Worm (Caenorhabditis elegans) whole organism, early embryonic: ENCODE results near the gene F42A9.8.

Experiments used
- B0310.2 ChIP-seq: sonication (generic microtip); optimal IDR thresholded peaks from 2 replicates; lab custom pipeline; 2016; ENCODE audit warnings: mild to moderate bottlenecking, missing genetic modification characterization, missing compliant biosample characterization
- F13C5.2 ChIP-seq: sonication (generic microtip); optimal IDR thresholded peaks from 2 replicates; lab custom pipeline; 2017; ENCODE audit warnings: mild to moderate bottlenecking, missing genetic modification characterization, inconsistent platforms, missing compliant biosample characterization
- aly-1 ChIP-seq: sonication (generic microtip); optimal IDR thresholded peaks from 2 replicates; lab custom pipeline; 2016; ENCODE audit warnings: missing genetic modification characterization, missing compliant biosample characterization
- ama-1 ChIP-seq: fragments of 150-350 bp; optimal IDR thresholded peaks from 2 replicates; lab custom pipeline; 2014
- ceh-13 ChIP-seq: fragments of 200-800 bp; sonication (Bioruptor generic); optimal IDR thresholded peaks from 2 replicates; lab custom pipeline; 2018; ENCODE audit warnings: mild to moderate bottlenecking, missing genetic modification characterization, missing compliant biosample characterization
- ceh-36 ChIP-seq: sonication (generic microtip); optimal IDR thresholded peaks from 2 replicates; lab custom pipeline; 2016; ENCODE audit warnings: missing genetic modification characterization, inconsistent platforms, missing compliant biosample characterization
- ets-7 ChIP-seq: sonication (generic microtip); optimal IDR thresholded peaks from 2 replicates; lab custom pipeline; 2016; ENCODE audit warnings: missing genotype, missing genetic modification characterization, missing compliant biosample characterization
- flt-1 ChIP-seq: fragments of 200-800 bp; sonication (Bioruptor generic); IDR thresholded peaks from 2 replicates; pipeline ENCODE4 v1.3.6; 2022; ENCODE audit warnings: missing genetic modification characterization, missing compliant biosample characterization
- hmbx-1 ChIP-seq: sonication (generic microtip); optimal IDR thresholded peaks from 2 replicates; lab custom pipeline; 2016; ENCODE audit warnings: mild to moderate bottlenecking, missing genetic modification characterization, missing compliant biosample characterization
- hmg-4 ChIP-seq: fragments of 200-800 bp; sonication (Bioruptor generic); optimal IDR thresholded peaks from 2 replicates; lab custom pipeline; 2018; ENCODE audit warnings: mild to moderate bottlenecking, missing genetic modification characterization, missing compliant biosample characterization
- hnd-1 ChIP-seq: sonication (generic microtip); optimal IDR thresholded peaks from 2 replicates; lab custom pipeline; 2016; ENCODE audit warnings: missing genetic modification characterization, missing compliant biosample characterization
- pes-1 ChIP-seq: fragments of 200-800 bp; sonication (Bioruptor generic); IDR thresholded peaks from 2 replicates; pipeline ENCODE4 v1.3.6; 2022; ENCODE audit warnings: missing genetic modification reagents, missing genetic modification characterization, missing compliant biosample characterization
- scrt-1 ChIP-seq: fragments of 200-800 bp; sonication (Bioruptor generic); IDR thresholded peaks from 2 replicates; pipeline ENCODE4 v1.3.6; 2022; ENCODE audit warnings: missing genetic modification characterization, missing compliant biosample characterization
- sea-1 ChIP-seq: fragments of 200-800 bp; sonication (Bioruptor generic); conservative IDR thresholded peaks from 2 replicates; pipeline ENCODE4 v1.3.6; 2022; ENCODE audit warnings: missing genetic modification characterization, missing compliant biosample characterization
- tbx-11 ChIP-seq: fragments of 200-800 bp; sonication (Bioruptor generic); IDR thresholded peaks from 2 replicates; pipeline ENCODE4 v1.3.6; 2022; ENCODE audit warnings: missing genetic modification characterization, missing compliant biosample characterization
- tbx-37 ChIP-seq: fragments of 200-800 bp; sonication (Bioruptor generic); conservative IDR thresholded peaks from 2 replicates; pipeline ENCODE4 v1.3.6; 2022; ENCODE audit warnings: missing genetic modification reagents, missing genetic modification characterization, missing compliant biosample characterization
- tra-4 ChIP-seq: sonication (generic microtip); optimal IDR thresholded peaks from 2 replicates; lab custom pipeline; 2017; ENCODE audit warnings: missing genetic modification characterization, missing compliant biosample characterization

Gene F42A9.8

DNA sequence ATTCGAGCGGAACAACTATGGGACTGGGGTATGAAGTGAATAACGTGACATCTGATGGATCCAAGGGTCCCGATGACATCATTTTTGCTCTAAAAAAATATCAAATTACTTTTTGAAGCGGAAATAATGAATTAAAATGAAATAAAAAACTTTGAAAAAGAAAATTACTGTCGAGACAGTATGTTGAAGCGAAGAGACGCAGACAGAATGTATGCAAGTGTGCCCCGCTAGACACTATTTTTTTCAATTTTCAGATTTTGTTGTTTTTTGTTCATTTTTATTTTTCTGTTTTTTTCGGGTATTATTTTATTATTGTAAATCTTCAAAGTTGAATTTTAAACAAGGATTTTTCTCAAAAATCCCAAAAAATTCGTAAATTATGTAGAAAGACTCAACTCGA lies at the start of gene F42A9.8:
TSS of gene F42A9.8 (minus strand) at position 88 of the 400 bp plus-strand sequence.
- no peak for TF ChIP-seq aly-1
- TF ChIP-seq ama-1 = no peak
- TF ChIP-seq ceh-13 (GFP tag; lab: Kevin White, UChicago) = no peak
- TF ChIP-seq hnd-1 (tag; lab: Kevin White, UChicago) = no peak
- TF ChIP-seq scrt-1 (GFP tag; lab: Robert Waterston, UW) = no peak
- TF ChIP-seq F13C5.2 = no peak
- no peak for TF ChIP-seq flt-1 (GFP tag; lab: Robert Waterston, UW)
- TF ChIP-seq sea-1 = no peak
- TF ChIP-seq ets-7 (tag; lab: Kevin White, UChicago) = no peak
- no peak for TF ChIP-seq pes-1
- TF ChIP-seq tbx-11 = no peak
- no peak for TF ChIP-seq hmg-4 (GFP tag; lab: Kevin White, UChicago)
- no peak for TF ChIP-seq hmbx-1 (tag; lab: Kevin White, UChicago)
- TF ChIP-seq tra-4 = no peak
- TF ChIP-seq ceh-36 (tag; lab: Kevin White, UChicago) = no peak
- no peak for TF ChIP-seq B0310.2 (tag; lab: Kevin White, UChicago)
- no peak for TF ChIP-seq tbx-37 (GFP tag; lab: Robert Waterston, UW)

ce11 chrIV:8665778-8666177 lies 47.2 kb upstream of the F42A9.8 start:
- TF ChIP-seq tbx-37 (GFP tag; lab: Robert Waterston, UW) = no peak
- TF ChIP-seq aly-1 = no peak
- TF ChIP-seq B0310.2 (tag; lab: Kevin White, UChicago) = no peak
- no peak for TF ChIP-seq hmg-4 (GFP tag; lab: Kevin White, UChicago)
- TF ChIP-seq sea-1 = no peak
- no peak for TF ChIP-seq tra-4
- no peak for TF ChIP-seq ceh-36 (tag; lab: Kevin White, UChicago)
- no peak for TF ChIP-seq hmbx-1 (tag; lab: Kevin White, UChicago)
- no peak for TF ChIP-seq flt-1 (GFP tag; lab: Robert Waterston, UW)
- no peak for TF ChIP-seq F13C5.2
- no peak for TF ChIP-seq pes-1

- TF ChIP-seq B0310.2 (tag; lab: Kevin White, UChicago) (no peak), scrt-1 (GFP tag; lab: Robert Waterston, UW) (no peak), ets-7 (tag; lab: Kevin White, UChicago) (no peak), F13C5.2 (no peak), hnd-1 (tag; lab: Kevin White, UChicago) (no peak), flt-1 (GFP tag; lab: Robert Waterston, UW) (no peak), pes-1 (no peak), hmbx-1 (tag; lab: Kevin White, UChicago) (no peak), sea-1 (no peak)
Observed at ce11 chrIV:8658122-8658521, 39.5 kb upstream of the F42A9.8 start, which contains the start of gene C49C8.6. Gene C49C8.6 (minus strand): TSS chrIV:8658222.

DNA sequence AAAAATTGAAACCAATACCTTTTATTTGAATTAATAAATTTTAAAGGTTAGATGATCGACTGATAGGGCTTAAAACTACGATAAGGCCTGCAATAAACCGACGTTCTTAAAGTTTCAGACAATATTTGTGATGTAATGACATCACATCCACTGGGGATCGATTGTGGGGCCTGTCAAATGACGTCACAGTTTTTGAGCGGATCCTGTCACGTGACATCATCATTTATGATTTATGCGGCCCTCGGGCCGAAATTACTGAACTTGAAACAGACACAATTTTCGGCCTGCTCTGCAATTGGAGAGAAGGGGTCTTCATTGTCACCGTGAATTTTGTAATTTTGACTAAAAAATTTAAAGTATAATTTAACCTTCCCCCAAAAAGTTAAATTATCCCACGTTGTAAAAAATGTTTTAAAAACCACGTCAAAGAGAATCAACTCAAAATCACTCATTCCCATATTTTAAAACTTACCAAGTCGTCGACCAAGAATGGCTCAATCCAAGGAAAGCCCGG lies 35.6 kb upstream of the F42A9.8 start, which contains the start of gene C49C8.1:
TSS of gene C49C8.1 (plus strand) at position 464 of the 514 bp plus-strand sequence.
- TF ChIP-seq hnd-1 (tag; lab: Kevin White, UChicago) = no peak
- no peak for TF ChIP-seq ceh-36 (tag; lab: Kevin White, UChicago)
- no peak for TF ChIP-seq ets-7 (tag; lab: Kevin White, UChicago)
- no peak for TF ChIP-seq tbx-37 (GFP tag; lab: Robert Waterston, UW)
- TF ChIP-seq F13C5.2 = no peak
- TF ChIP-seq sea-1 = no peak
- TF ChIP-seq scrt-1 (GFP tag; lab: Robert Waterston, UW) = no peak
- TF ChIP-seq B0310.2 (tag; lab: Kevin White, UChicago) = no peak
- TF ChIP-seq tra-4 = no peak
- no peak for TF ChIP-seq flt-1 (GFP tag; lab: Robert Waterston, UW)
- TF ChIP-seq pes-1 = no peak
- TF ChIP-seq aly-1 = no peak
- no peak for TF ChIP-seq tbx-11

- TF ChIP-seq tbx-11 (no peak), F13C5.2 (no peak), hmg-4 (GFP tag; lab: Kevin White, UChicago) (no peak), aly-1 (no peak), tra-4 (no peak), scrt-1 (GFP tag; lab: Robert Waterston, UW) (no peak), ceh-36 (tag; lab: Kevin White, UChicago) (no peak), tbx-37 (GFP tag; lab: Robert Waterston, UW) (no peak), hnd-1 (tag; lab: Kevin White, UChicago) (no peak), ets-7 (tag; lab: Kevin White, UChicago) (no peak), B0310.2 (tag; lab: Kevin White, UChicago) (no peak), sea-1 (no peak), ama-1 (no peak), flt-1 (GFP tag; lab: Robert Waterston, UW) (no peak), ceh-13 (GFP tag; lab: Kevin White, UChicago) (no peak), hmbx-1 (tag; lab: Kevin White, UChicago) (no peak), pes-1 (no peak)
Observed at ce11 chrIV:8653592-8653991, 35.0 kb upstream of the F42A9.8 start, which contains the start of gene C49C8.5. Gene C49C8.5 (minus strand): TSS chrIV:8653664.

DNA sequence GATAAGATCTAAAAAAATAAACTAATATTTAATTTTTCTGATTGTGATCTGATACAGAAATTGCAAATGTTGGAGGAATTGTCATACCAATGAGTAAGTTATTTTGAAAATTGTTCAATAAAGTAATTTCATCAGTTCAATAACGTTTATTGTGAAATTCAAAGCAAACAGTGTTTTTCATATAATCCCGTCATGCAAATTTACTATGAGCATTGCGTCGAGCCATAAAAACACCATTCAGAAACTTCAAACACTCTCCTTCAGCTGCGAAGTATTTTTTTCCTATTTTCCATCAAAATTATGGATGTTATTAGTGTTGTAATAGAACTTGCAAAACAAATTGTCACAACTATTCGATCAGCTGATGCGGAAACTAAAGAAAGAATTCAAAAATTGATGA lies 33.2 kb upstream of the F42A9.8 start, which contains the start of gene C49C8.8:
TSS of gene C49C8.8 (plus strand) at position 301 of the 400 bp plus-strand sequence.
- TF ChIP-seq B0310.2 (tag; lab: Kevin White, UChicago) = no peak
- no peak for TF ChIP-seq ceh-36 (tag; lab: Kevin White, UChicago)
- TF ChIP-seq hmbx-1 (tag; lab: Kevin White, UChicago) = no peak
- no peak for TF ChIP-seq flt-1 (GFP tag; lab: Robert Waterston, UW)
- no peak for TF ChIP-seq ama-1
- TF ChIP-seq hnd-1 (tag; lab: Kevin White, UChicago) = no peak
- no peak for TF ChIP-seq ceh-13 (GFP tag; lab: Kevin White, UChicago)
- no peak for TF ChIP-seq ets-7 (tag; lab: Kevin White, UChicago)
- no peak for TF ChIP-seq tbx-11
- no peak for TF ChIP-seq pes-1
- TF ChIP-seq tra-4 = no peak
- no peak for TF ChIP-seq F13C5.2
- no peak for TF ChIP-seq scrt-1 (GFP tag; lab: Robert Waterston, UW)
- no peak for TF ChIP-seq sea-1
- no peak for TF ChIP-seq tbx-37 (GFP tag; lab: Robert Waterston, UW)
- TF ChIP-seq hmg-4 (GFP tag; lab: Kevin White, UChicago) = no peak

DNA sequence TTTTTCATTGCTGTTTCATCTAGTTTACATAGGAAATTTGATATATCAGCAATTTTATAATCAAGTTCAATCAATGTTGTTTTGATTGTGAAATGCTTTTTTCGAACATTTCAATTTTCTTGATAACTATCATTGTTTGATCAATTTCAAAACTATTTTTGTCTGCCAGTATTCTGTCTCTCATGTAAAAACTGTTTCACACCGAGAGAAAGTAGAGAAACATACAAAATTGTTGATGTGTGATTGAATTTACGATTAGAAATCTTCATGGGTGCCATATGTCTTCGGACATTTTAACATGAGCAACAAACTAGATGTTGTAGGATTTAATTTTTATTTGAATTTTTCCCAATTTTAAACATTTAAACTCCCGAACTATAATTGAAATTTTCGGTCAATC lies 32.1 kb upstream of the F42A9.8 start, which contains the start of gene C49C8.2:
TSS of gene C49C8.2 (plus strand) at position 393 of the 400 bp plus-strand sequence.
- TF ChIP-seq hnd-1 (tag; lab: Kevin White, UChicago) (no peak), ets-7 (tag; lab: Kevin White, UChicago) (no peak), ceh-13 (GFP tag; lab: Kevin White, UChicago) (no peak), ama-1 (no peak), tbx-11 (no peak), ceh-36 (tag; lab: Kevin White, UChicago) (no peak), tra-4 (no peak), tbx-37 (GFP tag; lab: Robert Waterston, UW) (no peak), B0310.2 (tag; lab: Kevin White, UChicago) (no peak), pes-1 (no peak), aly-1 (no peak), hmbx-1 (tag; lab: Kevin White, UChicago) (no peak), F13C5.2 (no peak), flt-1 (GFP tag; lab: Robert Waterston, UW) (no peak), hmg-4 (GFP tag; lab: Kevin White, UChicago) (no peak)
